Fruit fly (Drosophila melanogaster) whole organism, adult: ENCODE data around the gene CG31675.

ENCODE experiments used
- CG11617 ChIP-seq: fragments of 200-800 bp; sonication (Bioruptor generic); optimal IDR thresholded peaks from 2 replicates; lab custom pipeline; 2017; ENCODE audit warnings: mild to moderate bottlenecking, missing biosample characterization, missing genetic modification reagents, missing genetic modification characterization
- CG14711 ChIP-seq: fragments of 200-800 bp; sonication (Bioruptor generic); optimal IDR thresholded peaks from 2 replicates; lab custom pipeline; 2018; ENCODE audit warnings: missing biosample characterization, mild to moderate bottlenecking, missing genetic modification characterization, moderate library complexity
- CG1620 ChIP-seq: fragments of 200-800 bp; sonication (Bioruptor generic); optimal IDR thresholded peaks from 2 replicates; lab custom pipeline; 2016; ENCODE audit warnings: missing biosample characterization, missing genetic modification characterization
- CG33017 ChIP-seq: fragments of 200-800 bp; sonication (Bioruptor generic); optimal IDR thresholded peaks from 2 replicates; lab custom pipeline; 2018; ENCODE audit warnings: missing biosample characterization, mild to moderate bottlenecking, missing genetic modification characterization, moderate library complexity
- CG5204 ChIP-seq: fragments of 200-800 bp; sonication (Bioruptor generic); optimal IDR thresholded peaks from 2 replicates; lab custom pipeline; 2016; ENCODE audit warnings: missing biosample characterization, missing genetic modification characterization
- CG7101 ChIP-seq: fragments of 200-800 bp; sonication (Bioruptor generic); optimal IDR thresholded peaks from 2 replicates; lab custom pipeline; 2018; ENCODE audit warnings: missing biosample characterization, mild to moderate bottlenecking, missing genetic modification characterization, moderate library complexity
- Clk ChIP-seq: fragments of 200-800 bp; sonication (Bioruptor generic); optimal IDR thresholded peaks from 2 replicates; lab custom pipeline; 2017; ENCODE audit warnings: missing biosample characterization, missing genetic modification characterization
- Crg-1 ChIP-seq: fragments of 200-800 bp; sonication (Bioruptor generic); optimal IDR thresholded peaks from 2 replicates; lab custom pipeline; 2016; ENCODE audit warnings: missing biosample characterization, missing genetic modification characterization
- Mnt ChIP-seq: fragments of 200-800 bp; sonication (Bioruptor generic); optimal IDR thresholded peaks from 2 replicates; lab custom pipeline; 2016; ENCODE audit warnings: missing biosample characterization, mild to moderate bottlenecking, missing genetic modification characterization
- bab1 ChIP-seq: fragments of 200-800 bp; sonication (Bioruptor generic); optimal IDR thresholded peaks from 3 replicates; lab custom pipeline; 2019; ENCODE audit warnings: missing biosample characterization, mild to moderate bottlenecking, missing genetic modification characterization, moderate library complexity
- cnc ChIP-seq, 2 experiments: fragments of >200 bp; optimal IDR thresholded peaks; 2 replicates each; lab custom pipeline; 2017
- kay ChIP-seq: fragments of 200-800 bp; sonication (Bioruptor generic); peaks from one replicate; lab custom pipeline; 2016; ENCODE audit warnings: missing biosample characterization, missing genetic modification characterization, borderline replicate concordance
- pad ChIP-seq: fragments of 200-800 bp; sonication (Bioruptor generic); optimal IDR thresholded peaks from 3 replicates; lab custom pipeline; 2017; ENCODE audit warnings: missing biosample characterization, missing genetic modification characterization, mild to moderate bottlenecking, moderate library complexity, missing genetic modification reagents
- toe ChIP-seq: fragments of 200-800 bp; sonication (Bioruptor generic); optimal IDR thresholded peaks from 2 replicates; lab custom pipeline; 2016; ENCODE audit warnings: missing biosample characterization, missing genetic modification characterization

- TF ChIP-seq CG11617, result no peak
- no peak for TF ChIP-seq cnc (optimal IDR thresholded peaks at IDR 0.05; lab: Kevin White, UChicago)
- TF ChIP-seq Mnt (GFP tag; lab: Kevin White, UChicago), result peak; percentile 5
- no peak for TF ChIP-seq CG5204 (GFP tag; lab: Kevin White, UChicago)
- no peak for TF ChIP-seq CG33017 (tag; lab: Kevin White, UChicago)
- TF ChIP-seq Crg-1 (GFP tag; lab: Kevin White, UChicago), result peak; percentile 7
- no peak for TF ChIP-seq toe (GFP tag; lab: Kevin White, UChicago)
- TF ChIP-seq kay, result no peak
- no peak for TF ChIP-seq Clk
- no peak for TF ChIP-seq bab1
- no peak for TF ChIP-seq CG1620 (GFP tag; lab: Kevin White, UChicago)
- TF ChIP-seq CG14711 (tag; lab: Kevin White, UChicago), result no peak
- no peak for TF ChIP-seq pad
- TF ChIP-seq CG7101 (tag; lab: Kevin White, UChicago), result no peak
These were observed 43.8 kb downstream of the CG31675 start for dm6 chr2L:20911374-20911773.
